Worm (Caenorhabditis elegans) whole organism, early embryonic: ENCODE measurements around the gene C16E9.1.

Experiments used
- F13C5.2 ChIP-seq: sonication (generic microtip); optimal IDR thresholded peaks from 2 replicates; lab custom pipeline; 2017; ENCODE audit warnings: mild to moderate bottlenecking, missing genetic modification characterization, inconsistent platforms, missing compliant biosample characterization
- ceh-13 ChIP-seq: fragments of 200-800 bp; sonication (Bioruptor generic); optimal IDR thresholded peaks from 2 replicates; lab custom pipeline; 2018; ENCODE audit warnings: mild to moderate bottlenecking, missing genetic modification characterization, missing compliant biosample characterization
- flt-1 ChIP-seq: fragments of 200-800 bp; sonication (Bioruptor generic); IDR thresholded peaks from 2 replicates; pipeline ENCODE4 v1.3.6; 2022; ENCODE audit warnings: missing genetic modification characterization, missing compliant biosample characterization
- pes-1 ChIP-seq: fragments of 200-800 bp; sonication (Bioruptor generic); IDR thresholded peaks from 2 replicates; pipeline ENCODE4 v1.3.6; 2022; ENCODE audit warnings: missing genetic modification reagents, missing genetic modification characterization, missing compliant biosample characterization
- tra-4 ChIP-seq: sonication (generic microtip); optimal IDR thresholded peaks from 2 replicates; lab custom pipeline; 2017; ENCODE audit warnings: missing genetic modification characterization, missing compliant biosample characterization

DNA sequence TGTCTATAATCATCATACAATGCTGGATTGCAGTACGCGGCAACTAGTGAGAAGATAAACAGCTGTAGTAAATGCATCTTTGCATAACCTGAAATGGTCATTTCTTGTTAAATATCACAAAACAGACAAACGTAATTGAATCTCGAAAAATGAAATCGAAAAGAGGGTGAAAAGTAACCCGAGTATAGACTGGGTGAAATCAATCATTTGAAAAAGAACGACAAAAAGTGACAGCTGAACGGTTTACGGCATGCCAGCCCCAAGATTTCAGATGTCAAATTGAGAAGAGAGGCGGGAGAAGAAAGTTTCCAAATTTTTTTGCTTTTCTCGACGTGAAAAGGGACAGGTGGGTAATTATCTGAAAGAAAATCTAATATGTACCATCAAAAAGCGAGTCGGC is 40.2 kb upstream of the C16E9.1 start, which contains the start of gene F14B8.4:
- TF ChIP-seq flt-1 (GFP tag; lab: Robert Waterston, UW) (no peak), tra-4 (tag; lab: Kevin White, UChicago) (no peak), F13C5.2 (tag; lab: Kevin White, UChicago) (no peak), ceh-13 (GFP tag; lab: Kevin White, UChicago) (no peak), pes-1 (GFP tag; lab: Robert Waterston, UW) (no peak)
